Worm (Caenorhabditis elegans): ENCODE measurements around the gene T24H7.2.

ce11 chrII:6246054-6246453 lies 1.1 kb upstream of the T24H7.2 start, which contains the start of gene lelo-1:
- TF ChIP-seq nhr-11 (tag; optimal IDR thresholded peaks at IDR 0.05) (no peak), sox-4 (tag; optimal IDR thresholded peaks at IDR 0.05) (no peak), ttx-3 (tag; optimal IDR thresholded peaks at IDR 0.05) (no peak), madf-2 (tag; optimal IDR thresholded peaks at IDR 0.05) (no peak), ceh-2 (tag; optimal IDR thresholded peaks at IDR 0.05) (no peak), ceh-45 (GFP tag; IDR thresholded peaks at IDR 0.05) (no peak), ceh-22 (tag; optimal IDR thresholded peaks at IDR 0.05) (no peak), ceh-48 (tag; optimal IDR thresholded peaks at IDR 0.05) (no peak), tbx-2 (tag; optimal IDR thresholded peaks at IDR 0.05) (no peak), tbx-7 (tag; optimal IDR thresholded peaks at IDR 0.05) (no peak), elt-4 (tag; optimal IDR thresholded peaks at IDR 0.05) (no peak), lim-6 (tag; optimal IDR thresholded peaks at IDR 0.05) (no peak), ahr-1 (tag; optimal IDR thresholded peaks at IDR 0.05) (no peak)
